Worm (Caenorhabditis elegans): Measurements from ENCODE around the gene sre-33.
"Not testable (repeated sequence)": the region's sequence is repeated elsewhere in the genome, so short reads cannot be mapped to it uniquely, and the experiment has no call there.

ce11 chrII:12441164-12441563 is 11.9 kb upstream of the sre-33 start, which contains the start of gene Y57A10C.10:
- not testable (repeated sequence) for TF ChIP-seq cnd-1 (tag; optimal IDR thresholded peaks at IDR 0.05); unc-39 (tag; optimal IDR thresholded peaks at IDR 0.05); nhr-237 (tag; optimal IDR thresholded peaks at IDR 0.05); elt-3 (tag; optimal IDR thresholded peaks at IDR 0.05); nhr-28 (tag; optimal IDR thresholded peaks at IDR 0.05); tbx-8 (GFP tag; optimal IDR thresholded peaks at IDR 0.05); blmp-1 (tag; optimal IDR thresholded peaks at IDR 0.05)
